Worm (Caenorhabditis elegans) whole organism, mixed stage, embryonic: Measurements from ENCODE around the gene F49E8.8.

ENCODE experiments used
- M03D4.4 ChIP-seq: sonication (generic microtip); optimal IDR thresholded peaks from 2 replicates; lab custom pipeline; 2017; ENCODE audit warnings: mild to moderate bottlenecking, missing genetic modification characterization, missing compliant biosample characterization
- elt-1 ChIP-seq: sonication (generic microtip); optimal IDR thresholded peaks from 2 replicates; lab custom pipeline; 2017; ENCODE audit warnings: missing genetic modification characterization, mild to moderate bottlenecking, missing compliant biosample characterization, antibody characterized with exemption, moderate library complexity, borderline replicate concordance; ENCODE audit not compliant: insufficient read depth
- pha-4 ChIP-seq: fragments of 150-350 bp; optimal IDR thresholded peaks from 2 replicates; lab custom pipeline; 2018; ENCODE audit warnings: missing biosample characterization, missing genetic modification reagents, missing genetic modification characterization
- unc-39 ChIP-seq: fragments of 150-350 bp; optimal IDR thresholded peaks from 2 replicates; lab custom pipeline; 2014; ENCODE audit warnings: missing biosample characterization, missing genetic modification characterization
- unc-62 ChIP-seq: fragments of 150-350 bp; optimal IDR thresholded peaks from 2 replicates; lab custom pipeline; 2014; ENCODE audit warnings: missing biosample characterization, missing genetic modification reagents, missing genetic modification characterization
- zip-8 ChIP-seq: fragments of 150-350 bp; optimal IDR thresholded peaks from 2 replicates; lab custom pipeline; 2014; ENCODE audit warnings: missing biosample characterization, missing genetic modification characterization

ce11 chrIV:7530226-7531070, 26.0 kb upstream of the F49E8.8 start:
- no peak for TF ChIP-seq unc-39 (tag; lab: Kevin White, UChicago)
- TF ChIP-seq pha-4 = no peak
- TF ChIP-seq elt-1 (tag; lab: Kevin White, UChicago) = no peak
- no peak for TF ChIP-seq zip-8
- TF ChIP-seq M03D4.4 = no peak
- no peak for TF ChIP-seq unc-62 (GFP tag; lab: Kevin White, UChicago)
